Worm (Caenorhabditis elegans) whole organism, early embryonic: ENCODE data around the gene math-15.

ENCODE experiments used
- ama-1 ChIP-seq: fragments of 150-350 bp; optimal IDR thresholded peaks from 2 replicates; lab custom pipeline; 2014
- ceh-13 ChIP-seq: fragments of 200-800 bp; sonication (Bioruptor generic); optimal IDR thresholded peaks from 2 replicates; lab custom pipeline; 2018; ENCODE audit warnings: mild to moderate bottlenecking, missing genetic modification characterization, missing compliant biosample characterization
- hmbx-1 ChIP-seq: sonication (generic microtip); optimal IDR thresholded peaks from 2 replicates; lab custom pipeline; 2016; ENCODE audit warnings: mild to moderate bottlenecking, missing genetic modification characterization, missing compliant biosample characterization
- pes-1 ChIP-seq: fragments of 200-800 bp; sonication (Bioruptor generic); IDR thresholded peaks from 2 replicates; pipeline ENCODE4 v1.3.6; 2022; ENCODE audit warnings: missing genetic modification reagents, missing genetic modification characterization, missing compliant biosample characterization
- tbx-11 ChIP-seq: fragments of 200-800 bp; sonication (Bioruptor generic); IDR thresholded peaks from 2 replicates; pipeline ENCODE4 v1.3.6; 2022; ENCODE audit warnings: missing genetic modification characterization, missing compliant biosample characterization

ce11 chrII:1852503-1852902 lies 13.7 kb upstream of the math-15 start, which contains the start of gene C52E2.2:
- TF ChIP-seq tbx-11 (no peak), pes-1 (GFP tag; lab: Robert Waterston, UW) (no peak), ama-1 (lab: Kevin White, UChicago) (no peak), ceh-13 (no peak), hmbx-1 (tag; lab: Kevin White, UChicago) (no peak)
